Worm (Caenorhabditis elegans) whole organism, L2 larva: Measurements from ENCODE around the gene F36D3.8.

Experiments
- alr-1 ChIP-seq: fragments of 150-350 bp; optimal IDR thresholded peaks from 2 replicates; lab custom pipeline; 2014; ENCODE audit warnings: missing biosample characterization, missing genetic modification characterization
- ztf-4 ChIP-seq: fragments of 150-350 bp; optimal IDR thresholded peaks from 2 replicates; lab custom pipeline; 2014; ENCODE audit warnings: missing biosample characterization, missing genetic modification characterization

ce11 chrV:16480919-16481630, 45.9 kb upstream of the F36D3.8 start, which contains the start of the genes F57E7.4 and spig-6:
- TF ChIP-seq ztf-4 (tag; lab: Kevin White, UChicago) (no peak), alr-1 (tag; lab: Kevin White, UChicago) (no peak)
